Fruit fly (Drosophila melanogaster): ENCODE results near the gene Uch-L5.
A peak's percentile ranks its signal among the peaks of the same experiment; 100 is the strongest.

Gene Uch-L5

DNA sequence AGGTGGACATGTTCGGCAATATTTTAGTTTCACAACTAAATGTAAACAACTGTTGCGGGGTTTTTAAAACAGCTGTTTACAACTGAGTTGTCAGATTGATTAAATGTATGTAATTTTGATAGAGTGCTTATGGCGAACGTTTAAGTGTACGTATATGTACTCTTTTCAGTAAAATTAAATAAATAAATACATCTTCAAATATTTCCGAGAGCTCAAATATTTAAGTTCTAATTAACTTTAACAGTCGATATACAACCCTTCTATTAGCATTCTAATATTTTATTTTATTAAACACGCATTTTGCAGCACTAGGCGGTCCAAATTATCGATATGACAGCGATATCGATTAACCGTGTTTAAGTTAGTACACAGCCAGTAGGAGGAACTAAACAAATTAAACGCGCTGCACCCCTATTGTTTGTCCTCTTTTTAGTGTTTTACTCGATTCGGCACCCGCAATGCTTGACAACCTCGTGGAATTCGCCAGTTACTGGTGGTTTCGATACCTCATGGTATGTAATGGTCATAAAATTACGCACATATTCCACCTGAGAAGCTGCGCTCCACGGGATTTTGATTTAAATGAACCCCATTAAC is 25.1 kb downstream of the Uch-L5 start, which contains the start of the genes CG3448 and ghi (continued):
- TF ChIP-seq mam (GFP tag; optimal IDR thresholded peaks at IDR 0.05): peak; percentile 59
- TF ChIP-seq z (GFP tag; IDR thresholded peaks at IDR 0.05): no peak
- TF ChIP-seq Ets97D (GFP tag; optimal IDR thresholded peaks at IDR 0.05): peak; percentile 63
- no peak for TF ChIP-seq CG33557 (GFP tag; optimal IDR thresholded peaks at IDR 0.05)
- TF ChIP-seq CG17361 (GFP tag; IDR thresholded peaks at IDR 0.05): peak; percentile 73
- peak; percentile 68 for TF ChIP-seq CG10147 (GFP tag; optimal IDR thresholded peaks at IDR 0.05)
- no peak for TF ChIP-seq Hmx (GFP tag; optimal IDR thresholded peaks at IDR 0.05)
- no peak for TF ChIP-seq CG8089 (GFP tag; optimal IDR thresholded peaks at IDR 0.05)
- peak; percentile 52 for TF ChIP-seq Sox102F (GFP tag; optimal IDR thresholded peaks at IDR 0.05)
- TF ChIP-seq gro (GFP tag; optimal IDR thresholded peaks at IDR 0.05): peak; percentile 41
- peak; percentile 10; the same call in 1 of the 3 replicates for TF ChIP-seq CG11695 (GFP tag; IDR thresholded peaks at IDR 0.05)
- no peak for TF ChIP-seq maf-S (GFP tag; optimal IDR thresholded peaks at IDR 0.05)
- TF ChIP-seq CG17359 (tag; optimal IDR thresholded peaks at IDR 0.05): peak; percentile 73
- peak; percentile 65; the same call in 2 of the 3 replicates for TF ChIP-seq dysf (GFP tag; IDR thresholded peaks at IDR 0.05)
- TF ChIP-seq ac (GFP tag; optimal IDR thresholded peaks at IDR 0.05): no peak
- TF ChIP-seq corto (GFP tag; optimal IDR thresholded peaks at IDR 0.05): peak; percentile 56
- TF ChIP-seq Bdp1 (GFP tag; optimal IDR thresholded peaks at IDR 0.05): no peak
- peak; percentile 26 for TF ChIP-seq Side (GFP tag; optimal IDR thresholded peaks at IDR 0.05)
- peak; percentile 28 for TF ChIP-seq ewg (GFP tag; optimal IDR thresholded peaks at IDR 0.05)
- no peak for TF ChIP-seq klu (GFP tag; IDR thresholded peaks at IDR 0.05)
- no peak for TF ChIP-seq org-1 (GFP tag; optimal IDR thresholded peaks at IDR 0.05)
- no peak for TF ChIP-seq sim (GFP tag; IDR thresholded peaks at IDR 0.05)
- TF ChIP-seq luna (GFP tag; optimal IDR thresholded peaks at IDR 0.05): no peak
- peak; percentile 23 for TF ChIP-seq CG12744 (GFP tag; optimal IDR thresholded peaks at IDR 0.05)
- TF ChIP-seq tna (GFP tag; IDR thresholded peaks at IDR 0.05; ENCODE audit: partially characterized antibody): peak; percentile 45; the same call in 1 of the 2 replicates
- TF ChIP-seq lbe (GFP tag; optimal IDR thresholded peaks at IDR 0.05): peak; percentile 79
- no peak for TF ChIP-seq Neu2 (GFP tag; optimal IDR thresholded peaks at IDR 0.05; ENCODE audit: borderline replicate concordance)
- TF ChIP-seq CG8281 (tag; optimal IDR thresholded peaks at IDR 0.05): peak; percentile 26
- TF ChIP-seq CG33213 (GFP tag; optimal IDR thresholded peaks at IDR 0.05): peak; percentile 6
- TF ChIP-seq sens-2 (GFP tag; IDR thresholded peaks at IDR 0.05): no peak
- no peak for TF ChIP-seq Gsc (GFP tag; IDR thresholded peaks at IDR 0.05)
- peak; percentile 11 for TF ChIP-seq dmrt11E (tag; optimal IDR thresholded peaks at IDR 0.05)
- TF ChIP-seq danr (GFP tag; IDR thresholded peaks at IDR 0.05): 0 out of 2 replicates have a peak, but pooled peaks have one; percentile 6
- TF ChIP-seq vnd (GFP tag; IDR thresholded peaks at IDR 0.05; ENCODE audit: partially characterized antibody): peak; percentile 54
- TF ChIP-seq gsb-n (tag; optimal IDR thresholded peaks at IDR 0.05): peak; percentile 24
- peak; percentile 86 for TF ChIP-seq CG14710 (tag; optimal IDR thresholded peaks at IDR 0.05)
- TF ChIP-seq CG4424 (GFP tag; optimal IDR thresholded peaks at IDR 0.05): peak; percentile 75
- TF ChIP-seq CG43689 (GFP tag; IDR thresholded peaks at IDR 0.05): no peak
- no peak for TF ChIP-seq CG8478 (optimal IDR thresholded peaks at IDR 0.05)
- 0 out of 2 replicates have a peak, but pooled peaks have one; percentile 41 for TF ChIP-seq CG4730 (GFP tag; IDR thresholded peaks at IDR 0.05)
- TF ChIP-seq bbx (GFP tag; IDR thresholded peaks at IDR 0.05; ENCODE audit: partially characterized antibody): peak; percentile 80
- TF ChIP-seq CG2889 (GFP tag; IDR thresholded peaks at IDR 0.05): no peak
- TF ChIP-seq unpg (GFP tag; optimal IDR thresholded peaks at IDR 0.05): peak; percentile 62
- TF ChIP-seq CG6175 (GFP tag; IDR thresholded peaks at IDR 0.05): no peak
- no peak for TF ChIP-seq CG17385 (GFP tag; optimal IDR thresholded peaks at IDR 0.05)
- peak; percentile 1 for TF ChIP-seq CG16863 (GFP tag; optimal IDR thresholded peaks at IDR 0.05)
- TF ChIP-seq CG7357 (GFP tag; IDR thresholded peaks at IDR 0.05): 0 out of 3 replicates have a peak, but pooled peaks have one; percentile 28
- TF ChIP-seq CG1603 (tag; optimal IDR thresholded peaks at IDR 0.05): peak; percentile 70
- TF ChIP-seq CG6854 (GFP tag; optimal IDR thresholded peaks at IDR 0.05): no peak
- TF ChIP-seq chm (GFP tag; IDR thresholded peaks at IDR 0.05): 0 out of 2 replicates have a peak, but pooled peaks have one; percentile 30
- TF ChIP-seq fd64A (GFP tag; optimal IDR thresholded peaks at IDR 0.05): no peak
